Fruit fly (Drosophila melanogaster): ENCODE data around the gene brv1.

DNA sequence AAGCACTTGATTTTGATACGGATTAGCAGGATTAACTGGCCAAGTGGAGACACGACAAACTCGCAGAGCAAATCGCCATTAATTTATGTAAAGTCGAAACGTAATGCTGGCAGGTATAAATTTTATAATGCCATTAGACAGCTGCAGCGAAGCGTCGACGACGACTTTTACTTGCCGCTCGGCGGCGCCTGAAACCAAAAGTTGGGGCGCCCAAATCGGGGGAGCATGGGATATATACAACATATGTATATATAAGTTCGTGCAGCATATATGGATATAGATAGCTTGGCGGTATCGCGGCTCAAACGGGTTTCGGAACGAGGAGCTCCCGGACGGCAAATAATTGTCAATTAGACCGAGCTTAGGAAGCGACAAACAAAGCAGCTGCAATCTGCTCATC is 34.3 kb upstream of the brv1 start, which contains the start of gene Cpr76Bc:
- TF ChIP-seq h (optimal IDR thresholded peaks at IDR 0.05), result no peak
- no peak for TF ChIP-seq CG7839 (tag; optimal IDR thresholded peaks at IDR 0.05)
- TF ChIP-seq Opbp (GFP tag; IDR thresholded peaks at IDR 0.05; ENCODE audit: partially characterized antibody), result no peak
- no peak for TF ChIP-seq CG2202 (tag; optimal IDR thresholded peaks at IDR 0.05)
- no peak for TF ChIP-seq CG17568 (GFP tag; optimal IDR thresholded peaks at IDR 0.05)
- no peak for TF ChIP-seq psq (GFP tag; optimal IDR thresholded peaks at IDR 0.05)
- TF ChIP-seq CG34422 (GFP tag; IDR thresholded peaks at IDR 0.05), result no peak
- no peak for TF ChIP-seq zen (tag; optimal IDR thresholded peaks at IDR 0.05)
- no peak for TF ChIP-seq pum (GFP tag; optimal IDR thresholded peaks at IDR 0.05)
- TF ChIP-seq H15 (GFP tag; IDR thresholded peaks at IDR 0.05), result no peak
- TF ChIP-seq CG11696 (GFP tag; IDR thresholded peaks at IDR 0.05), result no peak

Data from whole organism, embryonic.